Worm (Caenorhabditis elegans): Measurements from ENCODE around the gene C49A9.1.
A peak's percentile ranks its signal among the peaks of the same experiment; 100 is the strongest.
"Not testable (repeated sequence)": the region's sequence is repeated elsewhere in the genome, so short reads cannot be mapped to it uniquely, and the experiment has no call there.

C49A9.1 gene

DNA sequence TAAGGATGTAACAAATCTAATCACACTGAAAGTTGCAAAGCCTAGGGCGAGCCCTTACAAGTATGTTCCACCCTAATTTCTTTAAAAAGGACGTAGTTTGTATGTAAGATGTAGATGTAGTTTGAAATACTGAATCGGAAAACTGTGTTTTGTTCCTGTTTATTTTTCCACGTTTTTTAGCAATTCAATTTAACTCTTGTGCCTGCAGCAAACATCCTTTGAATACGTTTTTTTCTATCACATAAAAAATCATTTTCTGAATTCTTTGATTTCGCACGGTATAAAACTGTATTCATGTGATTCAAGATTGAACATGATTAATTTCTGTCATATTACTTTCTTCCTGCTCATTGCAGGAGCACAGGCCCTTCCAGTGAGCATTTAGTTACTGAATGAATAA is 12.0 kb downstream of the C49A9.1 start, which contains the start of gene F58F9.9:
Gene F58F9.9 (plus strand): TSS at position 301 of the 400 bp plus-strand sequence.
- TF ChIP-seq nhr-120 (GFP tag; IDR thresholded peaks at IDR 0.05): no peak
- no peak for TF ChIP-seq ZK185.1 (tag; optimal IDR thresholded peaks at IDR 0.05; ENCODE audit: poor library complexity, severe bottlenecking)
- no peak for TF ChIP-seq rcor-1 (GFP tag; IDR thresholded peaks at IDR 0.05)
- TF ChIP-seq nhr-179 (tag; optimal IDR thresholded peaks at IDR 0.05): no peak
- TF ChIP-seq K11D2.4 (GFP tag; IDR thresholded peaks at IDR 0.05): no peak
- no peak for TF ChIP-seq sptf-2 (GFP tag; optimal IDR thresholded peaks at IDR 0.05)
- TF ChIP-seq hrde-1 (tag; optimal IDR thresholded peaks at IDR 0.05; ENCODE audit: borderline replicate concordance): no peak
- no peak for TF ChIP-seq B0261.1 (tag; optimal IDR thresholded peaks at IDR 0.05)
- TF ChIP-seq athp-1 (tag; optimal IDR thresholded peaks at IDR 0.05): no peak
- TF ChIP-seq ztf-3 (GFP tag; optimal IDR thresholded peaks at IDR 0.05): no peak
- TF ChIP-seq Y79H2A.3 (GFP tag; conservative IDR thresholded peaks at IDR 0.05): no peak
- TF ChIP-seq F37B4.10 (GFP tag; IDR thresholded peaks at IDR 0.05): no peak
- no peak for TF ChIP-seq lir-1 (GFP tag; conservative IDR thresholded peaks at IDR 0.05)
- no peak for TF ChIP-seq C17E4.6 (GFP tag; IDR thresholded peaks at IDR 0.05)
- TF ChIP-seq F33H1.4 (GFP tag; IDR thresholded peaks at IDR 0.05): no peak
- TF ChIP-seq hlh-12 (tag; optimal IDR thresholded peaks at IDR 0.05): no peak
- no peak for TF ChIP-seq attf-5 (GFP tag; optimal IDR thresholded peaks at IDR 0.05)
- no peak for TF ChIP-seq hmg-1.2 (GFP tag; IDR thresholded peaks at IDR 0.05)

DNA sequence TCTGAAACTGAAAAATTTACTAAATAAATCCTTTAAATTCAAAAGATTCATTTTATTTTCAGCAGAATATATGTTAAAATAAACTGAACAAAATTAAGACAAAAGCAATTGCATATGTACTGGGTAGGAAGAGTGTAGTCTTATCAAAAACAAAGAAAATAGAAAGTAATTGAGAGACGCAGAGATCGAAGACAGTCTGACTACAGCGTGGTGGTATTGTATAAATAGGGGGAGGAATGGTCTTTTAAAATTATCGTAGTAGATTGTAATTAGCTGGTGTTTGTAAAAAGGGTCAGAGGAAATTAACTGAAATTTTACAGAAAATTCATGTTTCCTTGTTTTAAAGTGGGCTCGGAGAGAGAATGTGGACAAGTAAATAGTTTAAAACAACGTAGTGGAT is 20.5 kb downstream of the C49A9.1 start, which contains the start of gene acox-3:
Gene acox-3 (minus strand): TSS at position 7 of the 400 bp plus-strand sequence.
- peak; percentile 18 for TF ChIP-seq nhr-80 (tag; optimal IDR thresholded peaks at IDR 0.05)
- no peak for TF ChIP-seq mes-4 (tag; optimal IDR thresholded peaks at IDR 0.05)

DNA sequence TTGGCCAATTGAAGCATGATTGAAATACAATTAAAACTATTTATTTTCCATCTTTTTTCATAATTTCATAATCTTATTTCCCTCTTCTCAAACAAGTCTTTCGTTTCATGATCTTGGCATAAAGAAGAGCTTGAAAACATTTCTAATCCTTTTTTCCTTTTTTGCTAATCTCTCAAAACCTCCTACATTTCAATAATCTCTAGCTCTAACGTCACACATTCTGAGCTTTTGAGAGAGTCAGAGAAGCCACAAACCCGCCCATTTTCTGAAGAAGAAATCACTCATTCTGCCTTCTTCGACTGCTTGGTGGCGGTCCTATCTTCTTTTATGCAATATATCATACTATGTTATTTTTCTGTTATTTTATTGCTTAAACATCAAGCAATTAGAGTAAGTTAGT is 21.6 kb downstream of the C49A9.1 start, which contains the start of gene F58F9.1:
Gene F58F9.1 (plus strand): TSS at position 251 of the 400 bp plus-strand sequence.
- TF ChIP-seq nhr-80 (tag; optimal IDR thresholded peaks at IDR 0.05) (no peak), F10E7.11 (tag; optimal IDR thresholded peaks at IDR 0.05) (no peak), lin-26 (GFP tag; IDR thresholded peaks at IDR 0.05) (no peak), hrde-1 (tag; optimal IDR thresholded peaks at IDR 0.05; ENCODE audit: borderline replicate concordance) (no peak), Y53G8AR.9 (GFP tag; conservative IDR thresholded peaks at IDR 0.05) (no peak), D2030.7 (GFP tag; IDR thresholded peaks at IDR 0.05) (no peak), Y95B8A.8 (GFP tag; IDR thresholded peaks at IDR 0.05) (no peak), lsy-27 (tag; optimal IDR thresholded peaks at IDR 0.05; ENCODE audit: borderline replicate concordance, insufficient read depth) (no peak), ztf-25 (GFP tag; IDR thresholded peaks at IDR 0.05) (no peak), madf-8 (GFP tag; conservative IDR thresholded peaks at IDR 0.05) (no peak), nhr-27 (tag; optimal IDR thresholded peaks at IDR 0.05) (no peak), ceh-100 (GFP tag; IDR thresholded peaks at IDR 0.05) (no peak), K11D2.4 (GFP tag; IDR thresholded peaks at IDR 0.05) (no peak), atf-7 (tag; optimal IDR thresholded peaks at IDR 0.05) (no peak), nhr-179 (tag; optimal IDR thresholded peaks at IDR 0.05) (no peak), ztf-18 (tag; optimal IDR thresholded peaks at IDR 0.05) (no peak), ama-1 (optimal IDR thresholded peaks at IDR 0.05) (no peak), ama-1 (GFP tag; optimal IDR thresholded peaks at IDR 0.05) (no peak)

DNA sequence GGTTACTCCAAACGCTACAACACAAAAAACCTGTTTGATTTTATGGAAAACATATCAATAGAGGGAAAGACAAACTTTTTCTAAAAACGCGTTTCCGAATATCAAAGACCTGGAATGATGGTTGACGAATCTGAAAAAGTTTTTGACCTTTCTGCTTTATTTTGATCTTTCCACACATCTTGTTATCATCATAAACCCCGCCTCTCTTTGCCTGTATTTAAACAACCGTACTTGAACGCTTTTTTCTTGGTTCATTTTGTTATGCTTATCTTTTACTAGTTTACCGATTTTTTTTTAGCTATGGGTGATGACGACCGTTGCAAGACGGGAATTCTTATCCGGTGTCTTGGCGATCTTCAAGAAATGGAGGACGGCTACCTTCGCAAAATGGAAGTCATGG is 25.0 kb downstream of the C49A9.1 start, which contains the start of gene T13A10.2:
Gene T13A10.2 (plus strand): TSS at position 301 of the 400 bp plus-strand sequence.
- not testable (repeated sequence) for TF ChIP-seq lsy-27 (tag; optimal IDR thresholded peaks at IDR 0.05; ENCODE audit: borderline replicate concordance, insufficient read depth); cebp-1 (GFP tag; IDR thresholded peaks at IDR 0.05); cebp-1 (tag; optimal IDR thresholded peaks at IDR 0.05); ccch-3 (GFP tag; optimal IDR thresholded peaks at IDR 0.05)
